In the genomic region with DNA sequence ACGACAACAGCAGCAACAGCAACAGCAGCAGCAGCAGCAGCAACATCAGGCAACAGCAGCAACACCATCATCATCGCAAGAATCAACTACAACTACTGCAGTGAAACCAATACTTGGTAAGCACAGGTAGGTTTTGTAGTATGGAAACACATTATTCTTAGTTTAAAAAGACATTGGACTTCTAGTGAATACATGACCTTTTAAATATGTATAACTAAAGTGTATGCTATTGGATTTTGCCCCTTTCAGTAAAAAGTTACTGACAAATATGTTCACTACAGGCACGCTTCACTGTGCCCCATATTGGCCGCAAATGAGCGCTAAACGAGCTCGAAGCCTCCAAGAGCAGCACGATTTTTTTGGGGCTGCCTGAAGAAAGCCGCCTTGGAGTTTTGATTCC, we compare ENCODE assay signal across 4 fruit fly cellular contexts.
TF ChIP-seq lines count a peak whose summit lies in the region.

No protein-coding gene starts in this region.

- TF ChIP-seq CTCF in whole organism, embryonic (GFP tag; optimal IDR thresholded peaks at IDR 0.05; lab: Kevin White, UChicago): no peak

TF ChIP-seq in whole organism, embryonic, 481 proteins besides CTCF, POLR2A, EP300 and RAD21 (continues in another document):
- no peak for TF ChIP-seq CG1602 (GFP tag; optimal IDR thresholded peaks at IDR 0.05; lab: Kevin White, UChicago)
- no peak for TF ChIP-seq phol (tag; optimal IDR thresholded peaks at IDR 0.05; lab: Kevin White, UChicago)
- TF ChIP-seq bbx (GFP tag; IDR thresholded peaks at IDR 0.05; lab: Robert Waterston, UW; ENCODE audit: partially characterized antibody): no peak
- no peak for TF ChIP-seq hth (optimal IDR thresholded peaks at IDR 0.05; lab: Kevin White, UChicago)
- no peak for TF ChIP-seq CG32772 (GFP tag; IDR thresholded peaks at IDR 0.05; lab: Robert Waterston, UW)
- no peak for TF ChIP-seq CG12659 (GFP tag; optimal IDR thresholded peaks at IDR 0.05; lab: Kevin White, UChicago)
- no peak for TF ChIP-seq CG13894 (tag; optimal IDR thresholded peaks at IDR 0.05; lab: Kevin White, UChicago)
- peak; percentile 23; the same call in 1 of the 3 replicates for TF ChIP-seq row (GFP tag; IDR thresholded peaks at IDR 0.05; lab: Robert Waterston, UW)
- TF ChIP-seq Lpt (GFP tag; optimal IDR thresholded peaks at IDR 0.05; lab: Kevin White, UChicago): no peak
- TF ChIP-seq CG4328 (GFP tag; optimal IDR thresholded peaks at IDR 0.05; lab: Kevin White, UChicago): no peak
- peak; percentile 4 for TF ChIP-seq Sox102F (GFP tag; optimal IDR thresholded peaks at IDR 0.05; lab: Kevin White, UChicago)
- no peak for TF ChIP-seq CG2120 (GFP tag; optimal IDR thresholded peaks at IDR 0.05; lab: Kevin White, UChicago)
- no peak for TF ChIP-seq maf-S (GFP tag; optimal IDR thresholded peaks at IDR 0.05; lab: Kevin White, UChicago)
- TF ChIP-seq CG2889 (GFP tag; IDR thresholded peaks at IDR 0.05; lab: Robert Waterston, UW): no peak
- TF ChIP-seq ab (GFP tag; optimal IDR thresholded peaks at IDR 0.05; lab: Kevin White, UChicago): no peak
- 0 out of 2 replicates have a peak, but pooled peaks have one; percentile 12 for TF ChIP-seq Ptx1 (GFP tag; IDR thresholded peaks at IDR 0.05; lab: Robert Waterston, UW)
- TF ChIP-seq H2.0 (GFP tag; IDR thresholded peaks at IDR 0.05; lab: Robert Waterston, UW): 0 out of 2 replicates have a peak, but pooled peaks have one; percentile 5
- TF ChIP-seq CG1603 (tag; optimal IDR thresholded peaks at IDR 0.05; lab: Kevin White, UChicago): peak; percentile 18
- no peak for TF ChIP-seq stc (GFP tag; IDR thresholded peaks at IDR 0.05; lab: Robert Waterston, UW)
- TF ChIP-seq org-1 (GFP tag; optimal IDR thresholded peaks at IDR 0.05; lab: Kevin White, UChicago): no peak
- TF ChIP-seq CG13287 (GFP tag; IDR thresholded peaks at IDR 0.05; lab: Robert Waterston, UW; ENCODE audit: partially characterized antibody): no peak

TF ChIP-seq in whole organism, prepupa, 60 proteins besides CTCF, POLR2A, EP300 and RAD21 (continues in another document):
- TF ChIP-seq pdm3 (GFP tag; optimal IDR thresholded peaks at IDR 0.05; lab: Kevin White, UChicago) (peak; percentile 25), CG8632 (GFP tag; optimal IDR thresholded peaks at IDR 0.05; lab: Kevin White, UChicago) (peak; percentile 15), CG16779 (tag; optimal IDR thresholded peaks at IDR 0.05; lab: Kevin White, UChicago) (no peak), Gug (GFP tag; IDR thresholded peaks at IDR 0.05; lab: Robert Waterston, UW) (no peak), Eip78C (GFP tag; lab: Kevin White, UChicago) (peak; percentile 66), CG6276 (GFP tag; optimal IDR thresholded peaks at IDR 0.05; lab: Kevin White, UChicago) (no peak), CG34406 (GFP tag; optimal IDR thresholded peaks at IDR 0.05; lab: Kevin White, UChicago) (peak; percentile 31), fkh (GFP tag; optimal IDR thresholded peaks at IDR 0.05; lab: Kevin White, UChicago) (no peak), Eip75B (GFP tag; optimal IDR thresholded peaks at IDR 0.05; lab: Kevin White, UChicago) (no peak), CG6792 (GFP tag; optimal IDR thresholded peaks at IDR 0.05; lab: Kevin White, UChicago) (peak; percentile 40), CG3919 (GFP tag; optimal IDR thresholded peaks at IDR 0.05; lab: Kevin White, UChicago) (peak; percentile 7), CG6854 (GFP tag; optimal IDR thresholded peaks at IDR 0.05; lab: Kevin White, UChicago) (no peak), topi (GFP tag; optimal IDR thresholded peaks at IDR 0.05; lab: Kevin White, UChicago) (no peak), CG15336 (GFP tag; IDR thresholded peaks at IDR 0.05; lab: Robert Waterston, UW) (no peak), CG10669 (GFP tag; optimal IDR thresholded peaks at IDR 0.05; lab: Kevin White, UChicago) (no peak), Ets21C (GFP tag; optimal IDR thresholded peaks at IDR 0.05; lab: Kevin White, UChicago) (peak; percentile 18), Hr38 (GFP tag; optimal IDR thresholded peaks at IDR 0.05; lab: Kevin White, UChicago) (no peak), svp (GFP tag; lab: Kevin White, UChicago) (peak; percentile 25), Smox (GFP tag; optimal IDR thresholded peaks at IDR 0.05; lab: Kevin White, UChicago) (peak; percentile 57), CG11762 (GFP tag; optimal IDR thresholded peaks at IDR 0.05; lab: Kevin White, UChicago; ENCODE audit: insufficient read depth) (no peak), CG8119 (GFP tag; IDR thresholded peaks at IDR 0.05; lab: Robert Waterston, UW) (0 out of 3 replicates have a peak, but pooled peaks have one; percentile 30), Hr4 (GFP tag; optimal IDR thresholded peaks at IDR 0.05; lab: Kevin White, UChicago) (no peak), spab (GFP tag; optimal IDR thresholded peaks at IDR 0.05; lab: Kevin White, UChicago) (no peak)

TF ChIP-seq in whole organism, pupa, 21 proteins besides CTCF, POLR2A, EP300 and RAD21:
- TF ChIP-seq CG13204 (GFP tag; optimal IDR thresholded peaks at IDR 0.05; lab: Kevin White, UChicago) (no peak), fd96Ca (GFP tag; IDR thresholded peaks at IDR 0.05; lab: Robert Waterston, UW) (no peak), gl (tag; optimal IDR thresholded peaks at IDR 0.05; lab: Kevin White, UChicago) (no peak), CG8301 (tag; optimal IDR thresholded peaks at IDR 0.05; lab: Kevin White, UChicago) (no peak), CG15710 (tag; optimal IDR thresholded peaks at IDR 0.05; lab: Kevin White, UChicago) (peak; percentile 14), D1 (tag; optimal IDR thresholded peaks at IDR 0.05; lab: Kevin White, UChicago) (no peak), CG17806 (tag; optimal IDR thresholded peaks at IDR 0.05; lab: Kevin White, UChicago) (no peak), CG9948 (tag; optimal IDR thresholded peaks at IDR 0.05; lab: Kevin White, UChicago) (no peak)

TF ChIP-seq in whole organism, wandering third instar larva, 38 proteins besides CTCF, POLR2A, EP300 and RAD21:
- TF ChIP-seq CG9705 (GFP tag; optimal IDR thresholded peaks at IDR 0.05; lab: Kevin White, UChicago) (no peak), Mio (GFP tag; optimal IDR thresholded peaks at IDR 0.05; lab: Kevin White, UChicago) (no peak), woc (GFP tag; optimal IDR thresholded peaks at IDR 0.05; lab: Kevin White, UChicago) (peak; percentile 54), dmrt93B (GFP tag; optimal IDR thresholded peaks at IDR 0.05; lab: Kevin White, UChicago) (no peak), dl (GFP tag; optimal IDR thresholded peaks at IDR 0.05; lab: Kevin White, UChicago; ENCODE audit: insufficient read depth in 1 of 2, partially characterized antibody in 2 of 2) (no peak), Dfd (GFP tag; optimal IDR thresholded peaks at IDR 0.05; lab: Kevin White, UChicago) (peak; percentile 79), Myc (optimal IDR thresholded peaks at IDR 0.05; lab: Kevin White, UChicago) (no peak), HLH106 (tag; optimal IDR thresholded peaks at IDR 0.05; lab: Kevin White, UChicago) (peak; percentile 33), rgr (GFP tag; optimal IDR thresholded peaks at IDR 0.05; lab: Kevin White, UChicago) (peak; percentile 40), Sp1 (GFP tag; optimal IDR thresholded peaks at IDR 0.05; lab: Kevin White, UChicago) (peak; percentile 10), dsf (GFP tag; optimal IDR thresholded peaks at IDR 0.05; lab: Kevin White, UChicago; ENCODE audit: borderline replicate concordance) (no peak), OdsH (GFP tag; optimal IDR thresholded peaks at IDR 0.05; lab: Kevin White, UChicago) (peak; percentile 41), Hnf4 (GFP tag; optimal IDR thresholded peaks at IDR 0.05; lab: Kevin White, UChicago) (peak; percentile 42), ey (GFP tag; optimal IDR thresholded peaks at IDR 0.05; lab: Kevin White, UChicago) (peak; percentile 51), br (GFP tag; optimal IDR thresholded peaks at IDR 0.05; lab: Kevin White, UChicago) (peak; percentile 59)

Comparison
In these comparisons a context has a peak if more than half of its experiments do, and no peak if none do; other contexts are left out.
1. Of the 7 proteins assayed by ChIP-seq in both whole organism, embryonic and whole organism, prepupa: peak only in whole organism, embryonic: none; only in whole organism, prepupa: Hr39; in both: Sox102F; in neither: 5.